Fruit fly (Drosophila melanogaster): ENCODE measurements around the gene Sytbeta.

Gene Sytbeta

dm6 chr3L:15101639-15102413, 37.0 kb upstream of the Sytbeta start:
- no peak for TF ChIP-seq Sp1 (GFP tag; optimal IDR thresholded peaks at IDR 0.05)
- TF ChIP-seq fru (GFP tag; optimal IDR thresholded peaks at IDR 0.05), result peak; percentile 60
- peak; percentile 46 for TF ChIP-seq h (GFP tag; optimal IDR thresholded peaks at IDR 0.05)
- TF ChIP-seq psq (GFP tag; optimal IDR thresholded peaks at IDR 0.05), result peak; percentile 97
- no peak for TF ChIP-seq sv (GFP tag; optimal IDR thresholded peaks at IDR 0.05)
- TF ChIP-seq N (GFP tag; optimal IDR thresholded peaks at IDR 0.05), result no peak
- peak in 1 of 2 experiments; percentile 25 for TF ChIP-seq foxo (GFP tag; optimal IDR thresholded peaks at IDR 0.05)
- TF ChIP-seq sage (GFP tag; optimal IDR thresholded peaks at IDR 0.05), result no peak
- no peak for TF ChIP-seq br (GFP tag; optimal IDR thresholded peaks at IDR 0.05)
- TF ChIP-seq jim (GFP tag; optimal IDR thresholded peaks at IDR 0.05), result no peak
- TF ChIP-seq ey (GFP tag; optimal IDR thresholded peaks at IDR 0.05), result peak; percentile 38
- TF ChIP-seq dl (GFP tag; optimal IDR thresholded peaks at IDR 0.05; ENCODE audit: insufficient read depth in 1 of 2, partially characterized antibody in 2 of 2), result no peak
- TF ChIP-seq OdsH (GFP tag; optimal IDR thresholded peaks at IDR 0.05), result no peak
- TF ChIP-seq GATAd (GFP tag; optimal IDR thresholded peaks at IDR 0.05), result no peak
- no peak for TF ChIP-seq tai (GFP tag; optimal IDR thresholded peaks at IDR 0.05)
- TF ChIP-seq CG9705 (GFP tag; optimal IDR thresholded peaks at IDR 0.05), result no peak
- no peak for TF ChIP-seq Abd-B (GFP tag; optimal IDR thresholded peaks at IDR 0.05)
- TF ChIP-seq usp (GFP tag; optimal IDR thresholded peaks at IDR 0.05), result no peak
- no peak for TF ChIP-seq CrebA (GFP tag; optimal IDR thresholded peaks at IDR 0.05; ENCODE audit: borderline replicate concordance)
- peak; percentile 2 for TF ChIP-seq Jra (GFP tag; optimal IDR thresholded peaks at IDR 0.05)
- peak; percentile 42 for TF ChIP-seq HLH106 (tag; optimal IDR thresholded peaks at IDR 0.05)
- TF ChIP-seq Hnf4 (GFP tag; optimal IDR thresholded peaks at IDR 0.05), result no peak
- peak; percentile 46 for TF ChIP-seq brk (GFP tag; optimal IDR thresholded peaks at IDR 0.05)
- no peak for TF ChIP-seq Myc (optimal IDR thresholded peaks at IDR 0.05)
- no peak for TF ChIP-seq lola (GFP tag; optimal IDR thresholded peaks at IDR 0.05)
- TF ChIP-seq Vsx2 (GFP tag; optimal IDR thresholded peaks at IDR 0.05; ENCODE audit: partially characterized antibody), result no peak
- no peak for TF ChIP-seq Rel (GFP tag; optimal IDR thresholded peaks at IDR 0.05)
- peak; percentile 20 for TF ChIP-seq Rel (tag; optimal IDR thresholded peaks at IDR 0.05)
- TF ChIP-seq dsf (GFP tag; optimal IDR thresholded peaks at IDR 0.05; ENCODE audit: borderline replicate concordance), result no peak
- TF ChIP-seq pan (optimal IDR thresholded peaks at IDR 0.05), result no peak
- TF ChIP-seq Hr83 (GFP tag; optimal IDR thresholded peaks at IDR 0.05; ENCODE audit: poor library complexity, severe bottlenecking), result peak; percentile 16
- TF ChIP-seq Hr78 (GFP tag; optimal IDR thresholded peaks at IDR 0.05), result no peak
- peak; percentile 68 for TF ChIP-seq woc (GFP tag; optimal IDR thresholded peaks at IDR 0.05)
- TF ChIP-seq Mio (GFP tag; optimal IDR thresholded peaks at IDR 0.05), result no peak
- peak; percentile 15 for TF ChIP-seq dmrt93B (GFP tag; optimal IDR thresholded peaks at IDR 0.05)
- TF ChIP-seq Dif (GFP tag; optimal IDR thresholded peaks at IDR 0.05; ENCODE audit: partially characterized antibody), result peak; percentile 70

- TF ChIP-seq dmrt93B (GFP tag; optimal IDR thresholded peaks at IDR 0.05) (no peak), Vsx2 (GFP tag; optimal IDR thresholded peaks at IDR 0.05; ENCODE audit: partially characterized antibody) (no peak), usp (GFP tag; optimal IDR thresholded peaks at IDR 0.05) (no peak), Sp1 (GFP tag; optimal IDR thresholded peaks at IDR 0.05) (no peak), Hnf4 (GFP tag; optimal IDR thresholded peaks at IDR 0.05) (no peak), br (GFP tag; optimal IDR thresholded peaks at IDR 0.05) (no peak), Hr83 (GFP tag; optimal IDR thresholded peaks at IDR 0.05; ENCODE audit: poor library complexity, severe bottlenecking) (no peak), Dif (GFP tag; optimal IDR thresholded peaks at IDR 0.05; ENCODE audit: partially characterized antibody) (no peak), N (GFP tag; optimal IDR thresholded peaks at IDR 0.05) (no peak), sv (GFP tag; optimal IDR thresholded peaks at IDR 0.05) (no peak)
Observed at dm6 chr3L:15100983-15101382, 36.2 kb upstream of the Sytbeta start.

dm6 chr3L:15099541-15099940, 34.8 kb upstream of the Sytbeta start:
- TF ChIP-seq usp (GFP tag; optimal IDR thresholded peaks at IDR 0.05) (no peak), Hr83 (GFP tag; optimal IDR thresholded peaks at IDR 0.05; ENCODE audit: poor library complexity, severe bottlenecking) (no peak), Rel (GFP tag; optimal IDR thresholded peaks at IDR 0.05) (no peak), Rel (tag; optimal IDR thresholded peaks at IDR 0.05) (peak; percentile 97), dmrt93B (GFP tag; optimal IDR thresholded peaks at IDR 0.05) (no peak)

All from whole organism, wandering third instar larva.